Worm (Caenorhabditis elegans) whole organism, L1 larva: Measurements from ENCODE around the gene K04C2.2.

Experiments
- F16B12.6 ChIP-seq: fragments of 150-350 bp; optimal IDR thresholded peaks from 2 replicates; lab custom pipeline; 2014; ENCODE audit warnings: missing biosample characterization, missing genetic modification characterization
- Y116A8C.19 ChIP-seq: sonication (generic microtip); optimal IDR thresholded peaks from 2 replicates; lab custom pipeline; 2016; ENCODE audit warnings: missing compliant biosample characterization, missing genetic modification characterization, borderline replicate concordance
- aly-2 ChIP-seq: fragments of 150-350 bp; optimal IDR thresholded peaks from 2 replicates; lab custom pipeline; 2014; ENCODE audit warnings: missing biosample characterization, missing genetic modification characterization
- ama-1 ChIP-seq: fragments of 150-350 bp; optimal IDR thresholded peaks from 2 replicates; lab custom pipeline; 2014
- ceh-63 ChIP-seq: fragments of 200-800 bp; sonication (Bioruptor generic); optimal IDR thresholded peaks from 2 replicates; lab custom pipeline; 2018; ENCODE audit warnings: mild to moderate bottlenecking, missing genetic modification characterization, missing compliant biosample characterization
- ceh-82 ChIP-seq, 3 experiments: fragments of 150-350 bp in 1 of 3; sonication (generic microtip) in 2 of 3; optimal IDR thresholded peaks; 2 replicates each; lab custom pipeline; 2014 to 2017; ENCODE audit warnings: missing biosample characterization in 3 of 3, missing genetic modification characterization in 3 of 3
- ceh-88 ChIP-seq: fragments of 200-800 bp; sonication (Bioruptor generic); IDR thresholded peaks from 2 replicates; pipeline ENCODE4 v1.3.6; 2022; ENCODE audit warnings: missing genetic modification characterization, missing compliant biosample characterization
- ces-1 ChIP-seq: fragments of 150-350 bp; optimal IDR thresholded peaks from 2 replicates; lab custom pipeline; 2014; ENCODE audit warnings: missing biosample characterization, missing genetic modification reagents, missing genetic modification characterization
- dsc-1 ChIP-seq: sonication (generic microtip); optimal IDR thresholded peaks from 2 replicates; lab custom pipeline; 2016; ENCODE audit warnings: mild to moderate bottlenecking, missing genetic modification characterization, missing compliant biosample characterization
- efl-1 ChIP-seq, 4 experiments: fragments of 150-350 bp; optimal IDR thresholded peaks in 3 of 4; peaks in 1 of 4; 1 replicate in 1 of 4; 2 replicates in 3 of 4; lab custom pipeline; 2014; ENCODE audit warnings: missing biosample characterization in 2 of 4, missing genetic modification characterization in 2 of 4, missing genetic modification reagents in 2 of 4
- egl-13 ChIP-seq: sonication (generic microtip); optimal IDR thresholded peaks from 2 replicates; lab custom pipeline; 2016; ENCODE audit warnings: missing genotype, missing genetic modification reagents, missing genetic modification characterization, missing compliant biosample characterization
- egl-27 ChIP-seq, 2 experiments: fragments of 150-350 bp in 1 of 2; sonication (generic microtip); optimal IDR thresholded peaks; 3 replicates each; lab custom pipeline; 2017 to 2018; ENCODE audit warnings: missing biosample characterization in 2 of 2, missing genetic modification characterization in 2 of 2, missing genetic modification reagents in 2 of 2
- elt-2 ChIP-seq: sonication (generic microtip); optimal IDR thresholded peaks from 2 replicates; lab custom pipeline; 2016; ENCODE audit warnings: missing genetic modification characterization, mild to moderate bottlenecking, inconsistent platforms, missing compliant biosample characterization, missing genetic modification reagents
- fkh-4 ChIP-seq: sonication (generic microtip); optimal IDR thresholded peaks from 2 replicates; lab custom pipeline; 2016; ENCODE audit warnings: missing compliant biosample characterization, missing genetic modification characterization, borderline replicate concordance
- hlh-17 ChIP-seq: fragments of 200-800 bp; sonication (Bioruptor generic); optimal IDR thresholded peaks from 2 replicates; lab custom pipeline; 2018; ENCODE audit warnings: missing genetic modification characterization, mild to moderate bottlenecking, missing compliant biosample characterization, moderate library complexity, borderline replicate concordance
- irx-1 ChIP-seq: sonication (generic microtip); optimal IDR thresholded peaks from 2 replicates; lab custom pipeline; 2016; ENCODE audit warnings: missing genetic modification characterization, missing compliant biosample characterization
- isw-1 ChIP-seq: fragments of 200-800 bp; sonication (Bioruptor generic); IDR thresholded peaks from 2 replicates; pipeline ENCODE4 v1.3.6; 2022; ENCODE audit warnings: missing genetic modification characterization, missing compliant biosample characterization
- jun-1 ChIP-seq: fragments of 150-350 bp; optimal IDR thresholded peaks from 2 replicates; lab custom pipeline; 2014; ENCODE audit warnings: missing biosample characterization, missing genetic modification reagents, missing genetic modification characterization
- lin-13 ChIP-seq: fragments of 150-350 bp; optimal IDR thresholded peaks from 2 replicates; lab custom pipeline; 2014; ENCODE audit warnings: missing biosample characterization, missing genetic modification reagents, missing genetic modification characterization
- lin-14 ChIP-seq: fragments of 200-800 bp; sonication (Bioruptor generic); optimal IDR thresholded peaks from 2 replicates; lab custom pipeline; 2018; ENCODE audit warnings: mild to moderate bottlenecking, missing genetic modification characterization, moderate library complexity, missing compliant biosample characterization
- lin-39 ChIP-seq: fragments of 150-350 bp; optimal IDR thresholded peaks from 2 replicates; lab custom pipeline; 2014; ENCODE audit warnings: missing biosample characterization, missing genetic modification reagents, missing genetic modification characterization
- lir-3 ChIP-seq: sonication (generic microtip); optimal IDR thresholded peaks from 2 replicates; lab custom pipeline; 2016; ENCODE audit warnings: mild to moderate bottlenecking, missing genetic modification characterization, moderate library complexity, missing compliant biosample characterization; ENCODE audit not compliant: poor library complexity
- lsy-2 ChIP-seq, 2 experiments: fragments of 150-350 bp; optimal IDR thresholded peaks; 2 replicates each; lab custom pipeline; 2014; ENCODE audit warnings: missing biosample characterization in 2 of 2, missing genetic modification characterization in 2 of 2
- mef-2 ChIP-seq: fragments of 150-350 bp; optimal IDR thresholded peaks from 2 replicates; lab custom pipeline; 2014; ENCODE audit warnings: missing biosample characterization, missing genetic modification characterization
- mep-1 ChIP-seq: fragments of 150-350 bp; optimal IDR thresholded peaks from 2 replicates; lab custom pipeline; 2014; ENCODE audit warnings: missing biosample characterization, missing genetic modification characterization
- nhr-11 ChIP-seq: fragments of 150-350 bp; optimal IDR thresholded peaks from 2 replicates; lab custom pipeline; 2014; ENCODE audit warnings: missing biosample characterization, missing genetic modification characterization
- nhr-12 ChIP-seq: sonication (generic microtip); optimal IDR thresholded peaks from 2 replicates; lab custom pipeline; 2017; ENCODE audit warnings: missing biosample characterization, missing genetic modification characterization
- nhr-237 ChIP-seq: fragments of 150-350 bp; optimal IDR thresholded peaks from 2 replicates; lab custom pipeline; 2014; ENCODE audit warnings: missing biosample characterization, missing genetic modification characterization
- nhr-47 ChIP-seq: sonication (generic microtip); optimal IDR thresholded peaks from 2 replicates; lab custom pipeline; 2016; ENCODE audit warnings: mild to moderate bottlenecking, missing genetic modification characterization, moderate library complexity, missing compliant biosample characterization
- nhr-76 ChIP-seq: sonication (generic microtip); optimal IDR thresholded peaks from 2 replicates; lab custom pipeline; 2017; ENCODE audit warnings: missing biosample characterization, missing genetic modification characterization
- nhr-84 ChIP-seq: sonication (generic microtip); optimal IDR thresholded peaks from 2 replicates; lab custom pipeline; 2017; ENCODE audit warnings: missing biosample characterization, missing genetic modification characterization
- nhr-85 ChIP-seq: sonication (generic microtip); peaks from one replicate; lab custom pipeline; 2016; ENCODE audit warnings: missing genetic modification characterization, inconsistent platforms, missing compliant biosample characterization
- nhr-90 ChIP-seq: sonication (generic microtip); optimal IDR thresholded peaks from 2 replicates; lab custom pipeline; 2016; ENCODE audit warnings: mild to moderate bottlenecking, missing genetic modification characterization, missing compliant biosample characterization; ENCODE audit not compliant: poor library complexity
- pag-3 ChIP-seq: sonication (generic microtip); optimal IDR thresholded peaks from 2 replicates; lab custom pipeline; 2017; ENCODE audit warnings: missing genetic modification characterization, mild to moderate bottlenecking, missing compliant biosample characterization, antibody characterized with exemption, borderline replicate concordance; ENCODE audit not compliant: insufficient read depth
- pqm-1 ChIP-seq: sonication (generic microtip); optimal IDR thresholded peaks from 3 replicates; lab custom pipeline; 2017; ENCODE audit warnings: missing biosample characterization, missing genetic modification characterization
- rnt-1 ChIP-seq: sonication (generic microtip); optimal IDR thresholded peaks from 2 replicates; lab custom pipeline; 2016; ENCODE audit warnings: mild to moderate bottlenecking, missing genetic modification characterization, moderate library complexity, missing compliant biosample characterization
- snu-23 ChIP-seq: sonication (generic microtip); optimal IDR thresholded peaks from 2 replicates; lab custom pipeline; 2016; ENCODE audit warnings: missing genetic modification characterization, missing compliant biosample characterization
- sox-4 ChIP-seq: sonication (generic microtip); optimal IDR thresholded peaks from 2 replicates; lab custom pipeline; 2016; ENCODE audit warnings: missing genetic modification characterization, missing compliant biosample characterization
- sptf-1 ChIP-seq: fragments of 150-350 bp; optimal IDR thresholded peaks from 2 replicates; lab custom pipeline; 2014; ENCODE audit warnings: missing biosample characterization, missing genetic modification characterization
- sup-37 ChIP-seq: fragments of 200-800 bp; sonication (Bioruptor generic); optimal IDR thresholded peaks from 2 replicates; lab custom pipeline; 2018; ENCODE audit warnings: mild to moderate bottlenecking, missing genetic modification characterization, missing compliant biosample characterization
- swsn-7 ChIP-seq: sonication (generic microtip); optimal IDR thresholded peaks from 2 replicates; lab custom pipeline; 2016; ENCODE audit warnings: missing genetic modification characterization, missing compliant biosample characterization
- tbx-2 ChIP-seq: sonication (generic microtip); optimal IDR thresholded peaks from 2 replicates; lab custom pipeline; 2016; ENCODE audit warnings: missing genetic modification characterization, missing compliant biosample characterization
- unc-130 ChIP-seq: fragments of 150-350 bp; optimal IDR thresholded peaks from 2 replicates; lab custom pipeline; 2017; ENCODE audit warnings: missing biosample characterization, missing genetic modification characterization, inconsistent platforms
- unc-62 ChIP-seq: fragments of 150-350 bp; optimal IDR thresholded peaks from 2 replicates; lab custom pipeline; 2014; ENCODE audit warnings: missing biosample characterization, missing genetic modification reagents, missing genetic modification characterization
- ztf-11 ChIP-seq, 2 experiments: sonication (generic microtip); optimal IDR thresholded peaks; 2 replicates each; lab custom pipeline; 2016 to 2017; ENCODE audit warnings: missing genetic modification characterization in 2 of 2, missing biosample characterization in 1 of 2, missing compliant biosample characterization in 1 of 2
- ztf-4 ChIP-seq: fragments of 150-350 bp; optimal IDR thresholded peaks from 2 replicates; lab custom pipeline; 2014; ENCODE audit warnings: missing biosample characterization, missing genetic modification characterization

The K04C2.2 gene

DNA sequence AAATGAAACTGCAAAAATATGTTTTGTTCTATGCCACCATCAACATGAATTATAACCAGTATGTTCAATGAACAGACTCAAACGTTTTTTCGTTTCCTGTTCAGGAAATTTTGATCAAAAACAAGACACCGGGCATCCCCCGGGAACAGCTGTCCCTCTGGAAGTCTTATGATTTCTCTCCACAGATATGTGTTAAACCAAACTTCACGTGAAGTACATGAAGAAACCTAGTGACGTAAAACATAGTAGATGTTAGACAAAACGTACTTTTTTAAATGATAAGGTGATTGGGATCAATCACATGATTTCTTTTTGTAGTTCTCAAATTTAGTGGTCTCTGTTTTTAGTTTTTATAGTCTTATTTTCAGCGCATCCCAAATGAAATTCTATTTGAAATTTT is 8.9 kb downstream of the K04C2.2 start (continued):
- TF ChIP-seq sox-4 (tag; lab: Kevin White, UChicago) (no peak), nhr-237 (tag; lab: Kevin White, UChicago) (no peak), ces-1 (GFP tag; lab: Kevin White, UChicago) (no peak), ztf-11 (tag; optimal IDR thresholded peaks at IDR 0.05; lab: Kevin White, UChicago) (no peak), rnt-1 (tag; lab: Kevin White, UChicago) (peak; percentile 63), lir-3 (tag; lab: Kevin White, UChicago) (peak; percentile 4), mep-1 (peak; percentile 21), unc-130 (peak; percentile 56), pag-3 (tag; lab: Kevin White, UChicago) (no peak), ceh-88 (0 out of 2 replicates have a peak, but pooled peaks have one; percentile 14), nhr-11 (tag; lab: Kevin White, UChicago) (peak; percentile 35), elt-2 (tag; lab: Kevin White, UChicago) (peak; percentile 11), swsn-7 (tag; lab: Kevin White, UChicago) (peak; percentile 12), ama-1 (lab: Kevin White, UChicago) (no peak), unc-62 (GFP tag; lab: Kevin White, UChicago) (no peak), ceh-82 (tag; optimal IDR thresholded peaks at IDR 0.05; lab: Kevin White, UChicago) (no peak), F16B12.6 (tag; lab: Kevin White, UChicago) (no peak), jun-1 (tag; lab: Kevin White, UChicago) (no peak), egl-27 (tag; optimal IDR thresholded peaks at IDR 0.05; lab: Kevin White, UChicago) (no peak), mef-2 (no peak), efl-1 (optimal IDR thresholded peaks at IDR 0.05; lab: Kevin White, UChicago) (peak; percentile 9 to 21), efl-1 (GFP tag; optimal IDR thresholded peaks at IDR 0.05 in 1 of 2; lab: Kevin White, UChicago) (peak in 1 of 2 experiments; percentile 11), hlh-17 (GFP tag; lab: Kevin White, UChicago) (no peak), nhr-47 (tag; lab: Kevin White, UChicago) (peak; percentile 44), Y116A8C.19 (tag; lab: Kevin White, UChicago) (no peak), pqm-1 (no peak), isw-1 (GFP tag; lab: Robert Waterston, UW) (no peak), sptf-1 (no peak), ztf-4 (peak; percentile 40), sup-37 (GFP tag; lab: Kevin White, UChicago) (no peak), irx-1 (tag; lab: Kevin White, UChicago) (no peak)

DNA sequence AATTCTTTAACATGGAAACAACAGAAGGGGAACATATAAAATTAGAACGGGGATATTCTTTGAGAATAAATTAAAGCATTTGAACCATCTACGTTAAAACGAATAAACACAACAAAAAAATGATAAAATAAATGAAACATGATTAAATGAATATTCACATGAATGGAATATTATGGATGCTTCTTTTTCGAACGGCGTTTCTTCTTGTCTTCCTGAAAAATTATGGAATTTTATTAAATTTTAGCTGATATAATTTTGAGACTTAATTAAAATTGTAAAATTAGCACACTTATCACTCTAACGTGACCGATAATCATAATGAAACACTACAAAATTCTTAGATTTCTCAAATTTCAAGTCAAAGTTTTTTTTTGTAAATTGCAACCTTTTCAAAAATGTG is 11.0 kb downstream of the K04C2.2 start:
- TF ChIP-seq aly-2 (peak; percentile 51), lin-39 (tag; lab: Kevin White, UChicago) (peak; percentile 26), egl-13 (tag; lab: Kevin White, UChicago) (no peak)

DNA sequence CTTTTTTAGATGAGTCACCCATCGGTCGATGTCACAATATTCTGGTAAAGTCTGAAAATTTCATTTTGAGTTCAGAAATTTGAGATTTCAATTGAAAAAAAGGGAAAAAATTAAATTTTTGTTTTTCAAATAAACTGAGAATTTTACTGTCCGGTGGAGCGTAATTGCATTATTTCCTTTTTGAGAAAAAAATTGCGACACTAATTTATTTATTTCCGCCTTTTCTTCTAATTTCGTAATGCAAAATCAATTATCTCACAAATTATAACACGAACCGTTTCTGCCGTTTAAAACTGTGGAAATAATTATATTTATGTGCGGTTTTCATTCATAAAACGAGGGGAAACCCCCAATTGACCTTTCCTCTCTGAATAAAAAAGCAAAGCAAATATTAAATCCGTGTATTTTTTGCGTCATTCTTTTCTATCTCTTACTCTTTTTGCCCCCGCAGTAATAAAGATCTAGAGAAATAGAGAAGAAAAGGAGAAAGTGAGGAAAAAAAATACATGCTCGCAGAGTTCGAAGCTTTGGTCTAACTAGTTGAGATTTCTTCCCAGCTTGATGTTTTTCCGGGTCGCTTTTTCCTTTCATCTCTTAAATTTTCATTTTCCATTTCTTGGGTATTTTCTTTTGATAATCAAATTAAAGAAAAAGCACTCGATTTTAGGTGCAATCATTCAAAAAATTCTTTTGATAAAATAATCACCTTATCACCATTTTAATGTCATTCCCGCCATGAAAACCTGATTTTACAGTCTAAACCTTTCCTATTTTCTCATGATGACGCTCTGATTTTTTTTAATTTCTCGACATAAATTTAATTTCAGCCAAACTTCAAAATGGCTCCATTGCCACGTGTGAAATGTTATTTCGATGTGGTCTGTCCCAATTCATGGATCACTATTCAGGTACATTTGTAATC is 13.7 kb downstream of the K04C2.2 start, which contains the start of the genes brc-2 and T07E3.3:
Gene brc-2 (minus strand): TSS at position 51 of the 922 bp plus-strand sequence.
Gene T07E3.3 (plus strand): TSS at position 822 of the 922 bp plus-strand sequence.
- TF ChIP-seq fkh-4 (tag; lab: Kevin White, UChicago) (no peak), snu-23 (GFP tag; lab: Kevin White, UChicago) (peak; percentile 1), tbx-2 (tag; lab: Kevin White, UChicago) (peak; percentile 3), ceh-63 (GFP tag; lab: Kevin White, UChicago) (no peak), efl-1 (optimal IDR thresholded peaks at IDR 0.05; lab: Kevin White, UChicago) (peak in 1 of 2 experiments; percentile 13), efl-1 (GFP tag; optimal IDR thresholded peaks at IDR 0.05 in 1 of 2; lab: Kevin White, UChicago) (no peak), lsy-2 (tag; optimal IDR thresholded peaks at IDR 0.05; lab: Kevin White, UChicago) (peak in 1 of 2 experiments; percentile 54), ama-1 (lab: Kevin White, UChicago) (no peak), Y116A8C.19 (tag; lab: Kevin White, UChicago) (no peak), nhr-85 (tag; lab: Kevin White, UChicago) (peak; percentile 43), pqm-1 (no peak), nhr-90 (tag; lab: Kevin White, UChicago) (no peak), lin-13 (GFP tag; lab: Kevin White, UChicago) (no peak), nhr-237 (tag; lab: Kevin White, UChicago) (no peak), nhr-12 (tag; lab: Kevin White, UChicago) (no peak), elt-2 (tag; lab: Kevin White, UChicago) (peak; percentile 19), unc-62 (GFP tag; lab: Kevin White, UChicago) (no peak), nhr-47 (tag; lab: Kevin White, UChicago) (peak; percentile 1), lin-14 (peak; percentile 66), nhr-84 (tag; lab: Kevin White, UChicago) (no peak), sox-4 (tag; lab: Kevin White, UChicago) (no peak), egl-13 (tag; lab: Kevin White, UChicago) (no peak), nhr-76 (tag; lab: Kevin White, UChicago) (no peak), dsc-1 (tag; lab: Kevin White, UChicago) (peak; percentile 31)
